Fruit fly (Drosophila melanogaster): Measurements from ENCODE around the gene Trmt112.

- TF ChIP-seq Blimp-1 (GFP tag; optimal IDR thresholded peaks at IDR 0.05) (no peak), Lpt (GFP tag; optimal IDR thresholded peaks at IDR 0.05) (no peak), Side (GFP tag; optimal IDR thresholded peaks at IDR 0.05) (no peak), Ssrp (tag; optimal IDR thresholded peaks at IDR 0.05) (no peak), nau (GFP tag; optimal IDR thresholded peaks at IDR 0.05) (no peak), CG14860 (GFP tag; IDR thresholded peaks at IDR 0.05; ENCODE audit: partially characterized antibody) (no peak)
Measured at dm6 chr3L:21252525-21252924, 35.9 kb upstream of the Trmt112 start.
